Worm (Caenorhabditis elegans): Measurements from ENCODE around the gene hum-8.

hum-8 gene

DNA sequence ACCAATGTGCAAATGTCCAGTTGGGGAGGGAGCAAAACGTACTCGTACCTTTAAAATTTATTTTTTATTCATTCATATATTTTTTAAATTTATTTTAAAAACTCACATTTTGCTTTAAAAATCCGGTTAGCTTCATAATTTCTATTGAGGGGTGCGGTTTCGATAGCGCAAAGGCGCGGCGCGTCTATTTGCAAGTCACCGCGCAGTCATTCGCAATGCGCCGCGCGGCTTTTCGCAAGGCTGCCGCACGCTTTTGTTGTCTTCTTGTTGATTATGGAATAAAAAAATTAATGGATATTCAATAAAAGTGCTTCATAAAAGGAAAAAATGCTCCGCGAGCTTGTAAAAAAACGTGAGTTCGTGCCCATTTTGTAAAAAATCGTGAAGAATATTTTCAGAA, 50.1 kb downstream of the hum-8 start, which contains the start of the genes ears-2 and uncp-18:
TSS of gene ears-2 (minus strand) at position 190 of the 400 bp plus-strand sequence.
TSS of gene uncp-18 (plus strand) at position 282 of the 400 bp plus-strand sequence.
- TF ChIP-seq Y5F2A.4 (GFP tag; optimal IDR thresholded peaks at IDR 0.05) (no peak), Y75B8A.6 (GFP tag; IDR thresholded peaks at IDR 0.05) (peak; percentile 81; the same call in 1 of the 2 replicates), lin-1 (GFP tag; IDR thresholded peaks at IDR 0.05) (peak; percentile 79), duxl-1 (tag; optimal IDR thresholded peaks at IDR 0.05; ENCODE audit: poor library complexity) (peak; percentile 94), ama-1 (optimal IDR thresholded peaks at IDR 0.05) (peak; percentile 17), hlh-11 (tag; optimal IDR thresholded peaks at IDR 0.05) (peak; percentile 83), nhr-76 (tag; optimal IDR thresholded peaks at IDR 0.05) (no peak), dpl-1 (GFP tag; optimal IDR thresholded peaks at IDR 0.05) (peak; percentile 81), zip-11 (GFP tag; IDR thresholded peaks at IDR 0.05) (no peak), T20F7.1 (GFP tag; optimal IDR thresholded peaks at IDR 0.05) (no peak), tag-97 (GFP tag; IDR thresholded peaks at IDR 0.05) (no peak), set-16 (GFP tag; IDR thresholded peaks at IDR 0.05) (peak; percentile 66), dmd-9 (GFP tag; IDR thresholded peaks at IDR 0.05) (peak; percentile 87), attf-4 (tag; optimal IDR thresholded peaks at IDR 0.05) (no peak), ces-1 (GFP tag; optimal IDR thresholded peaks at IDR 0.05) (peak; percentile 53), ztf-7 (tag; optimal IDR thresholded peaks at IDR 0.05) (peak; percentile 71), lin-29 (GFP tag; IDR thresholded peaks at IDR 0.05) (peak; percentile 75), pqm-1 (tag; optimal IDR thresholded peaks at IDR 0.05) (peak; percentile 54), ceh-44 (GFP tag; IDR thresholded peaks at IDR 0.05) (peak; percentile 89), ceh-20 (GFP tag; IDR thresholded peaks at IDR 0.05) (peak; percentile 85), nhr-48 (tag; optimal IDR thresholded peaks at IDR 0.05) (peak; percentile 71), lim-7 (GFP tag; IDR thresholded peaks at IDR 0.05) (peak; percentile 79), zag-1 (tag; optimal IDR thresholded peaks at IDR 0.05) (no peak), lsy-2 (tag; optimal IDR thresholded peaks at IDR 0.05) (peak; percentile 84 to 95), nhr-41 (GFP tag; IDR thresholded peaks at IDR 0.05) (0 out of 2 replicates have a peak, but pooled peaks have one; percentile 59), ctbp-1 (GFP tag; IDR thresholded peaks at IDR 0.05) (peak; percentile 87), nhr-28 (tag; optimal IDR thresholded peaks at IDR 0.05) (peak; percentile 63), nhr-6 (tag; optimal IDR thresholded peaks at IDR 0.05) (peak; percentile 87), mxl-2 (GFP tag; conservative IDR thresholded peaks at IDR 0.05) (no peak), ZK546.5 (tag; optimal IDR thresholded peaks at IDR 0.05) (no peak), saeg-2 (GFP tag; IDR thresholded peaks at IDR 0.05) (no peak), lin-39 (tag; optimal IDR thresholded peaks at IDR 0.05) (no peak), F44E2.7 (GFP tag; IDR thresholded peaks at IDR 0.05) (peak; percentile 84; the same call in 1 of the 2 replicates), egl-43 (GFP tag; IDR thresholded peaks at IDR 0.05) (peak; percentile 88), nhr-237 (tag; optimal IDR thresholded peaks at IDR 0.05) (no peak), D1046.2 (GFP tag; IDR thresholded peaks at IDR 0.05) (0 out of 2 replicates have a peak, but pooled peaks have one; percentile 47), fos-1 (tag; optimal IDR thresholded peaks at IDR 0.05) (no peak), ceh-28 (tag; optimal IDR thresholded peaks at IDR 0.05) (no peak), nhr-77 (tag; optimal IDR thresholded peaks at IDR 0.05) (peak; percentile 74), Y48G9A.11 (GFP tag; IDR thresholded peaks at IDR 0.05) (peak; percentile 49; the same call in 1 of the 2 replicates), cey-2 (tag; optimal IDR thresholded peaks at IDR 0.05; ENCODE audit: borderline replicate concordance, insufficient read depth) (no peak), ZK337.2 (GFP tag; IDR thresholded peaks at IDR 0.05) (peak; percentile 80), zfp-2 (tag; optimal IDR thresholded peaks at IDR 0.05) (peak; percentile 76), egl-27 (tag; optimal IDR thresholded peaks at IDR 0.05) (no peak), ceh-32 (tag; optimal IDR thresholded peaks at IDR 0.05; ENCODE audit: poor library complexity) (peak; percentile 17), pha-4 (GFP tag; IDR thresholded peaks at IDR 0.05) (peak; percentile 90), pha-4 (tag; optimal IDR thresholded peaks at IDR 0.05) (no peak), zip-2 (tag; optimal IDR thresholded peaks at IDR 0.05) (peak; percentile 38), unc-62 (GFP tag; optimal IDR thresholded peaks at IDR 0.05 in 1 of 2) (no peak), unc-62 (tag; optimal IDR thresholded peaks at IDR 0.05) (no peak), dmd-8 (GFP tag; IDR thresholded peaks at IDR 0.05) (no peak), hlh-30 (tag; optimal IDR thresholded peaks at IDR 0.05; ENCODE audit: insufficient read depth) (peak; percentile 71)
